Worm (Caenorhabditis elegans): Measurements from ENCODE around the gene B0035.21.
A peak's percentile ranks its signal among the peaks of the same experiment; 100 is the strongest.

The B0035.21 gene

DNA sequence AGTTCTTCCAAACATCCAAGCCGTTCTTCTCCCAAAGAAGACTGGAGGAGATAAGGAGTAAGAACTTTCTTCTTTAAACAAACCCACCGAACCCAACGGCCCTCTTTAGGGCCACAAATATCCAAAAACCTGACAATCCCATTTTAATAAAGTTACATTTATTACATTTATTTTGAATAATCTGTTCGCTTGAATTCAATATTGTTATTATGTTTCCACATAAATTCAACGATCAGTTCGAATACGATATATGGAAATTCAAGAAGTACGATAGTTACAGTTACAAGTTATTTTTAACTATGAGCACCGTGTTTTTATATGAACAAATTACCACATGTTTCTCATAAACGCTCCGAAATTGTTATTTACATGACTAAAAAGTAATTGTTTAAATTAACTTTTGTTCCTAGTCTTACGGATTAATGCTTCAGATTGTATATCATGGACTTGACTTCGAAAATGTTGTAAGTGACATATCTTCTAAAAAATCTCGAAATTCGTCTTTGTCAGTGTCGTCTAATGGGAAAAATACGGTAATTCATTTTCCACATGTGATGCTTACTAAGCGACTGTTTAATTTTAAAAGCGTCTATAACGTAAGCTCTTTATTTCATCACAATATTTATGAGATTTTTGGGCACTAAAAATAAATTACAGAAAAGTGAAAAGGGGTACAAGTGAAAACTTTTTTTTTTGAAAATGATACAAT lies 13.8 kb downstream of the B0035.21 start (continued):
- TF ChIP-seq madf-8 (GFP tag; conservative IDR thresholded peaks at IDR 0.05) = peak; percentile 17; the same call in 1 of the 2 replicates
- peak; percentile 32; the same call in 1 of the 2 replicates for TF ChIP-seq hmg-1.2 (GFP tag; IDR thresholded peaks at IDR 0.05)
- no peak for TF ChIP-seq sdz-38 (tag; optimal IDR thresholded peaks at IDR 0.05)
- TF ChIP-seq dox-1 (GFP tag; IDR thresholded peaks at IDR 0.05) = peak; percentile 81
- no peak for TF ChIP-seq B0336.3 (GFP tag; IDR thresholded peaks at IDR 0.05)
- 0 out of 2 replicates have a peak, but pooled peaks have one; percentile 11 for TF ChIP-seq Y53F4B.3 (GFP tag; IDR thresholded peaks at IDR 0.05)
- no peak for TF ChIP-seq B0035.1 (tag; optimal IDR thresholded peaks at IDR 0.05)
- TF ChIP-seq madf-6 (GFP tag; IDR thresholded peaks at IDR 0.05) = peak; percentile 71
- TF ChIP-seq lir-1 (GFP tag; conservative IDR thresholded peaks at IDR 0.05) = no peak
- TF ChIP-seq hrde-1 (tag; optimal IDR thresholded peaks at IDR 0.05; ENCODE audit: borderline replicate concordance) = peak; percentile 93
- no peak for TF ChIP-seq nhr-120 (GFP tag; IDR thresholded peaks at IDR 0.05)
- TF ChIP-seq madf-3 (GFP tag; IDR thresholded peaks at IDR 0.05) = 0 out of 2 replicates have a peak, but pooled peaks have one; percentile 6
- TF ChIP-seq F55B11.4 (tag; optimal IDR thresholded peaks at IDR 0.05; ENCODE audit: borderline replicate concordance, insufficient read depth) = no peak
- TF ChIP-seq egl-44 (GFP tag; IDR thresholded peaks at IDR 0.05) = peak; percentile 64; the same call in 1 of the 2 replicates
- no peak for TF ChIP-seq die-1 (tag; optimal IDR thresholded peaks at IDR 0.05)
- no peak for TF ChIP-seq snpc-4 (GFP tag; optimal IDR thresholded peaks at IDR 0.05)
- no peak for TF ChIP-seq snpc-4 (tag; optimal IDR thresholded peaks at IDR 0.05)
- TF ChIP-seq athp-1 (tag; optimal IDR thresholded peaks at IDR 0.05) = no peak
- TF ChIP-seq F49E8.2 (tag; optimal IDR thresholded peaks at IDR 0.05; ENCODE audit: insufficient read depth) = peak; percentile 60
- no peak for TF ChIP-seq let-607 (tag; optimal IDR thresholded peaks at IDR 0.05)
- TF ChIP-seq hmg-20 (GFP tag; IDR thresholded peaks at IDR 0.05) = 0 out of 2 replicates have a peak, but pooled peaks have one; percentile 2
- peak; percentile 2 for TF ChIP-seq efl-1 (GFP tag; optimal IDR thresholded peaks at IDR 0.05)
- TF ChIP-seq Y79H2A.3 (GFP tag; conservative IDR thresholded peaks at IDR 0.05) = peak; percentile 83
- TF ChIP-seq pha-4 (tag; optimal IDR thresholded peaks at IDR 0.05) = no peak
- TF ChIP-seq nfyb-1 (GFP tag; IDR thresholded peaks at IDR 0.05) = peak; percentile 78
- 0 out of 2 replicates have a peak, but pooled peaks have one; percentile 53 for TF ChIP-seq ekl-4 (GFP tag; IDR thresholded peaks at IDR 0.05)
- 0 out of 2 replicates have a peak, but pooled peaks have one; percentile 13 for TF ChIP-seq F37B4.10 (GFP tag; IDR thresholded peaks at IDR 0.05)
- peak; percentile 7 for TF ChIP-seq tlf-1 (GFP tag; optimal IDR thresholded peaks at IDR 0.05)
- no peak for TF ChIP-seq attf-3 (GFP tag; conservative IDR thresholded peaks at IDR 0.05)
- 0 out of 2 replicates have a peak, but pooled peaks have one; percentile 49 for TF ChIP-seq ceh-91 (GFP tag; IDR thresholded peaks at IDR 0.05)
- TF ChIP-seq lin-26 (GFP tag; IDR thresholded peaks at IDR 0.05) = peak; percentile 92
- TF ChIP-seq mcd-1 (GFP tag; IDR thresholded peaks at IDR 0.05) = 0 out of 2 replicates have a peak, but pooled peaks have one; percentile 34
- TF ChIP-seq egl-18 (GFP tag; IDR thresholded peaks at IDR 0.05) = no peak
- TF ChIP-seq snpc-1.1 (tag; optimal IDR thresholded peaks at IDR 0.05; ENCODE audit: insufficient read depth) = peak; percentile 6
- peak; percentile 39; the same call in 1 of the 2 replicates for TF ChIP-seq ceh-100 (GFP tag; IDR thresholded peaks at IDR 0.05)
- TF ChIP-seq nfya-2 (GFP tag; IDR thresholded peaks at IDR 0.05) = no peak
- TF ChIP-seq C17E4.6 (GFP tag; IDR thresholded peaks at IDR 0.05) = no peak
- peak; percentile 49; the same call in 1 of the 2 replicates for TF ChIP-seq B0019.2 (GFP tag; conservative IDR thresholded peaks at IDR 0.05)
- TF ChIP-seq egrh-3 (GFP tag; IDR thresholded peaks at IDR 0.05) = no peak
- peak; percentile 37; the same call in 1 of the 2 replicates for TF ChIP-seq rcor-1 (GFP tag; IDR thresholded peaks at IDR 0.05)
- TF ChIP-seq ceh-27 (GFP tag; optimal IDR thresholded peaks at IDR 0.05) = no peak
- TF ChIP-seq F33H1.4 (GFP tag; IDR thresholded peaks at IDR 0.05) = no peak; the same call in 1 of the 2 replicates
- no peak for TF ChIP-seq lag-1 (GFP tag; IDR thresholded peaks at IDR 0.05)
- peak; percentile 63 for TF ChIP-seq Y53G8AR.9 (GFP tag; conservative IDR thresholded peaks at IDR 0.05)
- TF ChIP-seq pbrm-1 (GFP tag; IDR thresholded peaks at IDR 0.05) = peak; percentile 50; the same call in 1 of the 2 replicates
- peak; percentile 90; the same call in 1 of the 2 replicates for TF ChIP-seq F39B2.1 (GFP tag; IDR thresholded peaks at IDR 0.05)

All from whole organism, young adult.